Worm (Caenorhabditis elegans) whole organism, mixed stage, embryonic: Measurements from ENCODE around the gene mrps-14.

ENCODE experiments used
- blmp-1 ChIP-seq: fragments of 150-350 bp; optimal IDR thresholded peaks from 2 replicates; lab custom pipeline; 2014; ENCODE audit warnings: missing biosample characterization, missing genetic modification characterization
- ceh-43 ChIP-seq: fragments of 200-800 bp; sonication (Bioruptor generic); optimal IDR thresholded peaks from 2 replicates; lab custom pipeline; 2018; ENCODE audit warnings: mild to moderate bottlenecking, missing genetic modification characterization, moderate library complexity, missing compliant biosample characterization
- mep-1 ChIP-seq: fragments of 150-350 bp; optimal IDR thresholded peaks from 2 replicates; lab custom pipeline; 2017; ENCODE audit warnings: missing biosample characterization, missing genetic modification reagents, missing genetic modification characterization, inconsistent platforms
- mls-2 ChIP-seq: sonication (generic microtip); optimal IDR thresholded peaks from 2 replicates; lab custom pipeline; 2016; ENCODE audit warnings: mild to moderate bottlenecking, missing genetic modification characterization, moderate library complexity, missing compliant biosample characterization
- nhr-28 ChIP-seq: fragments of 150-350 bp; optimal IDR thresholded peaks from 2 replicates; lab custom pipeline; 2014; ENCODE audit warnings: missing biosample characterization, missing genetic modification characterization
- pha-4 ChIP-seq: fragments of 150-350 bp; optimal IDR thresholded peaks from 2 replicates; lab custom pipeline; 2018; ENCODE audit warnings: missing biosample characterization, missing genetic modification reagents, missing genetic modification characterization
- snpc-4 ChIP-seq: fragments of 150-350 bp; optimal IDR thresholded peaks from 2 replicates; lab custom pipeline; 2014; ENCODE audit warnings: missing biosample characterization, missing genetic modification characterization
- unc-39 ChIP-seq: fragments of 150-350 bp; optimal IDR thresholded peaks from 2 replicates; lab custom pipeline; 2014; ENCODE audit warnings: missing biosample characterization, missing genetic modification characterization
- unc-62 ChIP-seq: fragments of 150-350 bp; optimal IDR thresholded peaks from 2 replicates; lab custom pipeline; 2014; ENCODE audit warnings: missing biosample characterization, missing genetic modification reagents, missing genetic modification characterization
- zip-8 ChIP-seq: fragments of 150-350 bp; optimal IDR thresholded peaks from 2 replicates; lab custom pipeline; 2014; ENCODE audit warnings: missing biosample characterization, missing genetic modification characterization
- ztf-11 ChIP-seq: fragments of 150-350 bp; optimal IDR thresholded peaks from 2 replicates; lab custom pipeline; 2014; ENCODE audit warnings: missing biosample characterization, missing genetic modification characterization

- TF ChIP-seq pha-4 (tag; lab: Kevin White, UChicago): no peak
- no peak for TF ChIP-seq mls-2 (tag; lab: Kevin White, UChicago)
- no peak for TF ChIP-seq snpc-4 (tag; lab: Kevin White, UChicago)
- no peak for TF ChIP-seq unc-62 (GFP tag; lab: Kevin White, UChicago)
- TF ChIP-seq nhr-28 (tag; lab: Kevin White, UChicago): no peak
- no peak for TF ChIP-seq mep-1 (tag; lab: Kevin White, UChicago)
- no peak for TF ChIP-seq ztf-11 (tag; lab: Kevin White, UChicago)
- TF ChIP-seq blmp-1 (tag; lab: Kevin White, UChicago): no peak
- TF ChIP-seq unc-39 (tag; lab: Kevin White, UChicago): no peak
- no peak for TF ChIP-seq zip-8 (tag; lab: Kevin White, UChicago)
- no peak for TF ChIP-seq ceh-43
Measured at ce11 chrII:10194605-10195004, 47.7 kb downstream of the mrps-14 start, which contains the start of gene srb-6.
